Worm (Caenorhabditis elegans) whole organism, young adult: Measurements from ENCODE around the gene C28G1.6.

Experiments used
- B0035.1 ChIP-seq: sonication (generic microtip); optimal IDR thresholded peaks from 2 replicates; lab custom pipeline; 2016; ENCODE audit warnings: missing genetic modification characterization, mild to moderate bottlenecking, missing compliant biosample characterization, missing genotype, missing genetic modification reagents
- B0336.3 ChIP-seq: fragments of 200-800 bp; sonication (Bioruptor generic); IDR thresholded peaks from 2 replicates; pipeline ENCODE4 v1.3.6; 2022; ENCODE audit warnings: missing genetic modification characterization, missing compliant biosample characterization
- D2030.7 ChIP-seq: fragments of 200-800 bp; sonication (Bioruptor generic); IDR thresholded peaks from 2 replicates; pipeline ENCODE4 v1.3.6; 2022; ENCODE audit warnings: missing genetic modification reagents, missing genetic modification characterization, missing compliant biosample characterization
- F22D6.2 ChIP-seq: sonication (generic microtip); optimal IDR thresholded peaks from 2 replicates; lab custom pipeline; 2016; ENCODE audit warnings: mild to moderate bottlenecking, missing genetic modification characterization, missing compliant biosample characterization
- F33H1.4 ChIP-seq: fragments of 200-800 bp; sonication (Bioruptor generic); IDR thresholded peaks from 2 replicates; pipeline ENCODE4 v1.3.6; 2022; ENCODE audit warnings: missing genetic modification reagents, missing genetic modification characterization, missing compliant biosample characterization
- F39B2.1 ChIP-seq: fragments of 200-800 bp; sonication (Bioruptor generic); IDR thresholded peaks from 2 replicates; pipeline ENCODE4 v1.3.6; 2022; ENCODE audit warnings: missing genetic modification reagents, missing genetic modification characterization, missing compliant biosample characterization
- Y53F4B.3 ChIP-seq: fragments of 200-800 bp; sonication (Bioruptor generic); IDR thresholded peaks from 2 replicates; pipeline ENCODE4 v1.3.6; 2022; ENCODE audit warnings: missing genetic modification reagents, missing genetic modification characterization, missing compliant biosample characterization
- Y79H2A.3 ChIP-seq: fragments of 200-800 bp; sonication (Bioruptor generic); conservative IDR thresholded peaks from 2 replicates; pipeline ENCODE4 v1.3.6; 2022; ENCODE audit warnings: missing genetic modification reagents, missing genetic modification characterization, missing compliant biosample characterization
- ZK185.1 ChIP-seq: sonication (generic microtip); optimal IDR thresholded peaks from 2 replicates; lab custom pipeline; 2016; ENCODE audit warnings: mild to moderate bottlenecking, missing genetic modification characterization, missing compliant biosample characterization; ENCODE audit not compliant: poor library complexity, severe bottlenecking
- attf-3 ChIP-seq: fragments of 200-800 bp; sonication (Bioruptor generic); conservative IDR thresholded peaks from 2 replicates; pipeline ENCODE4 v1.3.6; 2022; ENCODE audit warnings: missing genetic modification reagents, missing genetic modification characterization, missing compliant biosample characterization
- cebp-1 ChIP-seq, 2 experiments: fragments of 200-800 bp in 1 of 2; sonication (Bioruptor generic) in 1 of 2; sonication (generic microtip) in 1 of 2; IDR thresholded peaks in 1 of 2; optimal IDR thresholded peaks in 1 of 2; 2 replicates each; pipeline versions ENCODE4 v1.3.6 to Lab custom; 2017 to 2022; ENCODE audit warnings: missing compliant biosample characterization in 2 of 2, missing genetic modification characterization in 2 of 2, mild to moderate bottlenecking in 1 of 2, missing genetic modification reagents in 1 of 2, moderate library complexity in 1 of 2
- ceh-40 ChIP-seq: fragments of 200-800 bp; sonication (Bioruptor generic); IDR thresholded peaks from 2 replicates; pipeline ENCODE4 v1.3.6; 2022; ENCODE audit warnings: missing genetic modification characterization, missing compliant biosample characterization
- ceh-91 ChIP-seq: fragments of 200-800 bp; sonication (Bioruptor generic); IDR thresholded peaks from 2 replicates; pipeline ENCODE4 v1.3.6; 2022; ENCODE audit warnings: missing genetic modification reagents, missing genetic modification characterization, missing compliant biosample characterization
- die-1 ChIP-seq: sonication (generic microtip); optimal IDR thresholded peaks from 2 replicates; lab custom pipeline; 2016; ENCODE audit warnings: missing genotype, mild to moderate bottlenecking, missing genetic modification characterization, missing compliant biosample characterization
- dpl-1 ChIP-seq: fragments of 150-350 bp; optimal IDR thresholded peaks from 2 replicates; lab custom pipeline; 2014; ENCODE audit warnings: missing biosample characterization, missing genetic modification reagents, missing genetic modification characterization
- efl-1 ChIP-seq: fragments of 150-350 bp; optimal IDR thresholded peaks from 2 replicates; lab custom pipeline; 2014; ENCODE audit warnings: missing biosample characterization, missing genetic modification reagents, missing genetic modification characterization
- him-1 ChIP-seq: sonication (generic microtip); optimal IDR thresholded peaks from 2 replicates; lab custom pipeline; 2016; ENCODE audit warnings: missing genotype, missing genetic modification reagents, missing genetic modification characterization, missing compliant biosample characterization
- hlh-12 ChIP-seq: sonication (generic microtip); optimal IDR thresholded peaks from 2 replicates; lab custom pipeline; 2016; ENCODE audit warnings: missing genetic modification characterization, missing compliant biosample characterization
- hmg-20 ChIP-seq: fragments of 200-800 bp; sonication (Bioruptor generic); IDR thresholded peaks from 2 replicates; pipeline ENCODE4 v1.3.6; 2022; ENCODE audit warnings: missing genetic modification reagents, missing genetic modification characterization, missing compliant biosample characterization
- hrde-1 ChIP-seq: sonication (generic microtip); optimal IDR thresholded peaks from 2 replicates; lab custom pipeline; 2016; ENCODE audit warnings: missing genetic modification characterization, mild to moderate bottlenecking, missing compliant biosample characterization, moderate library complexity, missing genotype, missing genetic modification reagents, borderline replicate concordance
- let-526 ChIP-seq: fragments of 200-800 bp; sonication (Bioruptor generic); IDR thresholded peaks from 2 replicates; pipeline ENCODE4 v1.3.6; 2022; ENCODE audit warnings: missing genetic modification reagents, missing genetic modification characterization, missing compliant biosample characterization
- lin-26 ChIP-seq: fragments of 200-800 bp; sonication (Bioruptor generic); IDR thresholded peaks from 2 replicates; pipeline ENCODE4 v1.3.6; 2022; ENCODE audit warnings: missing genetic modification reagents, missing genetic modification characterization, missing compliant biosample characterization
- lin-40 ChIP-seq: sonication (generic microtip); optimal IDR thresholded peaks from 2 replicates; lab custom pipeline; 2016; ENCODE audit warnings: missing genetic modification characterization, mild to moderate bottlenecking, missing compliant biosample characterization, missing genotype, missing genetic modification reagents
- lin-54 ChIP-seq: fragments of 200-800 bp; sonication (Bioruptor generic); optimal IDR thresholded peaks from 2 replicates; lab custom pipeline; 2018; ENCODE audit warnings: mild to moderate bottlenecking, missing genetic modification characterization, missing compliant biosample characterization
- lsy-27 ChIP-seq: sonication (generic microtip); optimal IDR thresholded peaks from 2 replicates; lab custom pipeline; 2017; ENCODE audit warnings: missing genetic modification characterization, mild to moderate bottlenecking, missing compliant biosample characterization, antibody characterized with exemption, missing genotype, borderline replicate concordance; ENCODE audit not compliant: insufficient read depth
- madf-6 ChIP-seq: fragments of 200-800 bp; sonication (Bioruptor generic); IDR thresholded peaks from 2 replicates; pipeline ENCODE4 v1.3.6; 2022; ENCODE audit warnings: missing genetic modification reagents, missing genetic modification characterization, missing compliant biosample characterization
- mcd-1 ChIP-seq: fragments of 200-800 bp; sonication (Bioruptor generic); IDR thresholded peaks from 2 replicates; pipeline ENCODE4 v1.3.6; 2022; ENCODE audit warnings: missing genetic modification reagents, missing genetic modification characterization, missing compliant biosample characterization
- mel-28 ChIP-seq: sonication (generic microtip); optimal IDR thresholded peaks from 2 replicates; lab custom pipeline; 2016; ENCODE audit warnings: borderline replicate concordance, mild to moderate bottlenecking, missing genetic modification characterization, missing compliant biosample characterization
- nfya-1 ChIP-seq: sonication (generic microtip); optimal IDR thresholded peaks from 2 replicates; lab custom pipeline; 2017; ENCODE audit warnings: antibody characterized with exemption, missing compliant biosample characterization, missing genetic modification characterization, borderline replicate concordance; ENCODE audit not compliant: insufficient read depth
- nhr-120 ChIP-seq: fragments of 200-800 bp; sonication (Bioruptor generic); IDR thresholded peaks from 2 replicates; pipeline ENCODE4 v1.3.6; 2022; ENCODE audit warnings: missing genetic modification characterization, missing compliant biosample characterization
- nhr-27 ChIP-seq: fragments of 200-800 bp; sonication (Bioruptor generic); optimal IDR thresholded peaks from 2 replicates; lab custom pipeline; 2018; ENCODE audit warnings: mild to moderate bottlenecking, missing genetic modification characterization, moderate library complexity, missing compliant biosample characterization
- rcor-1 ChIP-seq: fragments of 200-800 bp; sonication (Bioruptor generic); IDR thresholded peaks from 2 replicates; pipeline ENCODE4 v1.3.6; 2022; ENCODE audit warnings: missing genetic modification reagents, missing genetic modification characterization, missing compliant biosample characterization
- sea-2 ChIP-seq: fragments of 200-800 bp; sonication (Bioruptor generic); IDR thresholded peaks from 2 replicates; pipeline ENCODE4 v1.3.6; 2022; ENCODE audit warnings: missing genetic modification characterization, missing compliant biosample characterization
- snpc-3.4 ChIP-seq: sonication (generic microtip); optimal IDR thresholded peaks from 2 replicates; lab custom pipeline; 2017; ENCODE audit warnings: missing genetic modification characterization, mild to moderate bottlenecking, missing compliant biosample characterization, antibody characterized with exemption, moderate library complexity, missing genotype, missing genetic modification reagents
- snpc-4 ChIP-seq, 5 experiments: fragments of 150-350 bp in 1 of 5; sonication (generic microtip) in 4 of 5; optimal IDR thresholded peaks; 2 replicates each; lab custom pipeline; 2014 to 2018; ENCODE audit warnings: missing genetic modification characterization in 5 of 5, missing biosample characterization in 3 of 5, antibody characterized with exemption in 2 of 5, mild to moderate bottlenecking in 2 of 5, missing compliant biosample characterization in 2 of 5, missing genotype in 2 of 5, moderate library complexity in 2 of 5, missing genetic modification reagents in 1 of 5
- somi-1 ChIP-seq: fragments of 200-800 bp; sonication (Bioruptor generic); optimal IDR thresholded peaks from 2 replicates; lab custom pipeline; 2018; ENCODE audit warnings: mild to moderate bottlenecking, missing genetic modification characterization, missing compliant biosample characterization
- sptf-2 ChIP-seq: fragments of 200-800 bp; sonication (Bioruptor generic); optimal IDR thresholded peaks from 2 replicates; lab custom pipeline; 2018; ENCODE audit warnings: mild to moderate bottlenecking, missing genetic modification characterization, missing compliant biosample characterization
- xnd-1 ChIP-seq: sonication (generic microtip); optimal IDR thresholded peaks from 2 replicates; lab custom pipeline; 2016; ENCODE audit warnings: missing genotype, missing genetic modification reagents, missing genetic modification characterization, missing compliant biosample characterization
- ztf-25 ChIP-seq: fragments of 200-800 bp; sonication (Bioruptor generic); IDR thresholded peaks from 2 replicates; pipeline ENCODE4 v1.3.6; 2022; ENCODE audit warnings: missing genetic modification reagents, missing genetic modification characterization, missing compliant biosample characterization
- ztf-6 ChIP-seq: fragments of 200-800 bp; sonication (Bioruptor generic); IDR thresholded peaks from 2 replicates; pipeline ENCODE4 v1.3.6; 2022; ENCODE audit warnings: missing genetic modification reagents, missing genetic modification characterization, missing compliant biosample characterization

C28G1.6 gene

DNA sequence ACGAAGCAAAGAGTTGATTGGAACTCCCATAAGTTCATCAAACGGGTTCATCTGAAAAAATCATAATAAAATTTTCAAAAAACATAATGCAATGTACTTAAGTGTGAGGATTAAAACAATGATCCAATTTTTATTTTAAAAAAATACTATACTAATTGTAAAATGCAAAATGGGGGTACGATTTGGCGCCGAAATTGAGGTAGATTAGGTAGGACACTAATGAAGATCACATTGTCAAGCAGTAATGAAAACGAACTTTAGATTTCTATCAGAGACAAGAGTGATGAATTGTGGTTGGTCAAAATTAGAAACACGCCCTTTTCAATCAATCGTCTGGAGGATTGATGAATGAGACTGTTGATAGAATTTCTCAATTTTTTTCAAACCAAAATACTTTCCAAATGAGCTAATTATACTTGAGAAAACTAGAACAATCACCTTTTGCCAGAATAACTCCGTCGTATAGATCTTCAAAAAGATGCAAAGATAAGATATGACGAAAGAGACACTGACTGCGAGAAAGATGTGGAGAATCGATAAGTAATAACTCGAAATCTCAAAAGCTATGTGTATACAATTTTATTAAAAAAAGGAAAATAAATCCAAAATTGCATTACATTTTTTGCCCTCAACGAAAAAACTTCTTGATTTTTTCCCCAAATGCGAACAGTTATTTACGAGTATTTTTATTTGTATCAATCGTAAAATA lies 27.0 kb upstream of the C28G1.6 start, which contains the start of gene C06E2.5 (continued):
- TF ChIP-seq F33H1.4 (no peak), xnd-1 (tag; lab: Kevin White, UChicago) (no peak)

- TF ChIP-seq lin-54 (GFP tag; lab: Kevin White, UChicago) (no peak), ceh-40 (GFP tag; lab: Robert Waterston, UW) (no peak), hmg-20 (GFP tag; lab: Robert Waterston, UW) (no peak), somi-1 (GFP tag; lab: Kevin White, UChicago) (no peak), ceh-91 (GFP tag; lab: Robert Waterston, UW) (no peak), D2030.7 (GFP tag; lab: Robert Waterston, UW) (no peak), Y53F4B.3 (no peak), sptf-2 (GFP tag; lab: Kevin White, UChicago) (no peak), ztf-6 (GFP tag; lab: Robert Waterston, UW) (no peak), madf-6 (no peak), die-1 (tag; lab: Kevin White, UChicago) (no peak), hrde-1 (tag; lab: Kevin White, UChicago) (no peak), mel-28 (tag; lab: Kevin White, UChicago) (no peak), cebp-1 (GFP tag; IDR thresholded peaks at IDR 0.05; lab: Robert Waterston, UW) (no peak), cebp-1 (tag; optimal IDR thresholded peaks at IDR 0.05; lab: Kevin White, UChicago) (no peak), B0336.3 (no peak)
Observed at ce11 chrX:8854409-8854808, 23.3 kb upstream of the C28G1.6 start.

DNA sequence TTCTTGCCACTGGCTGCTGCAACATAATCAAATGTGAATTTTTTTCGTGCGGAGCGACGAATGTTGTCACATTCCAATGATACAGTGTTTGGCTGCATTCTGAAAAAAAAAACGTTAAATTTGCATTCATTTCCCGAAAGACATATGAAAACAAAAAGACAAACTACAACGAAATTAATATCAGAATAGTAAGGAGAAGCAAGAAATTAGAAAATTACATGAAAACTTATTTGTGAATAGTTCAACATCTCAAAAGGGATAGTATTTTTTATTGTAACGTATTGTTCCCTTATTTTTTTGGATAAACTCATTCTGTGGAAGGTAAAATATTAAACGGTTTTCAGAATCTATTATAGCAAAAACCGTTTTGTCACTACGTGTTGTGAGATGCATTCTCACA lies 22.5 kb upstream of the C28G1.6 start, which contains the start of gene sprp-4:
TSS of gene sprp-4 (minus strand) at position 101 of the 400 bp plus-strand sequence.
- TF ChIP-seq lin-40 (no peak), F22D6.2 (no peak), F39B2.1 (GFP tag; lab: Robert Waterston, UW) (no peak), lsy-27 (no peak), ZK185.1 (tag; lab: Kevin White, UChicago) (no peak)

DNA sequence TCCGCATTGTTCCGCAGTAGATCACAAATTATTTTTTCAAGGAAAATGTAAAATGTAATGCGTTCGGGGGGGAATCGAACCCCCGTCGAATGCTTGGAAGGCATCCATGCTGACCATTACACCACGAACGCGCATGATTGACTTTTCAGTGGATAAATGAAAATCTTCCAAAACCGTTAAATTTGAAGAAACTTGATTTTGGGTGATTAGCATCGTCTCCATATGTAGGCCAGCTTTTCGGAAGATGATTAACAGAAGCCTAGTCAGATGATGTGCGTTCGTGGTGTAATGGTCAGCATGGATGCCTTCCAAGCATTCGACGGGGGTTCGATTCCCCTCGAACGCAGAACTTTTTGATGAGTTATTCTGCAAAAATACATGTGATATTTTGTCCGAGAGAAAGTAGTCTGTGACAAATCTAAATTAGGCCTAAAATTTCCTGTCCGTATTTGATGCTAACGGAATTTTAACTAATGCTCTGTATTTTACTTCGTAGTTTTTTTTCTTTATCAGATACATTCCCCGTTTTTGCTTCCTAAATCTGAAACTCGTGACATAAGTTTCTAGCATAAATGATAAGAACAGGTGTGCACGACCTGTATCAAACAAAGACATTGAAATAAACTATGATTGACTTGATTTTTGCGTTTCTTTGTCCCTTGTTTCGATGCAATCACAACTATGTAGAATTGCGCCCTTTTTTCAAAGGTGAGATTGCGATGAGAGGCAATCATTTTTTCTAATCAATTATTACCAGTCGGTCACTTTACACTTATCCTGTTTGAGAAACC lies 15.6 kb upstream of the C28G1.6 start, which contains the start of gene C28G1.10:
TSS of gene C28G1.10 (plus strand) at position 676 of the 791 bp plus-strand sequence.
- TF ChIP-seq him-1 (tag; lab: Kevin White, UChicago) = peak; percentile 43
- TF ChIP-seq efl-1 (GFP tag; lab: Kevin White, UChicago) = no peak
- TF ChIP-seq snpc-4 (GFP tag; optimal IDR thresholded peaks at IDR 0.05; lab: Kevin White, UChicago) = peak; percentile 53
- peak in 1 of 4 experiments; percentile 61 for TF ChIP-seq snpc-4 (tag; optimal IDR thresholded peaks at IDR 0.05; lab: Kevin White, UChicago)
- peak; percentile 29 for TF ChIP-seq Y53F4B.3
- no peak for TF ChIP-seq xnd-1 (tag; lab: Kevin White, UChicago)
- no peak for TF ChIP-seq hlh-12 (tag; lab: Kevin White, UChicago)
- no peak for TF ChIP-seq nhr-27 (tag; lab: Kevin White, UChicago)
- no peak for TF ChIP-seq sptf-2 (GFP tag; lab: Kevin White, UChicago)
- no peak for TF ChIP-seq B0035.1 (tag; lab: Kevin White, UChicago)
- no peak for TF ChIP-seq nfya-1 (tag; lab: Kevin White, UChicago)
- no peak for TF ChIP-seq sea-2 (GFP tag; lab: Robert Waterston, UW)
- TF ChIP-seq lin-26 = peak; percentile 89
- TF ChIP-seq let-526 (GFP tag; lab: Robert Waterston, UW) = no peak
- no peak for TF ChIP-seq Y79H2A.3
- 0 out of 2 replicates have a peak, but pooled peaks have one; percentile 67 for TF ChIP-seq nhr-120 (GFP tag; lab: Robert Waterston, UW)
- no peak for TF ChIP-seq dpl-1
- no peak for TF ChIP-seq mcd-1 (GFP tag; lab: Robert Waterston, UW)
- peak; percentile 49 for TF ChIP-seq snpc-3.4 (tag; lab: Kevin White, UChicago)
- no peak for TF ChIP-seq rcor-1
- TF ChIP-seq ztf-25 = peak; percentile 80; the same call in 1 of the 2 replicates
- no peak for TF ChIP-seq attf-3 (GFP tag; lab: Robert Waterston, UW)
